Worm (Caenorhabditis elegans) whole organism, midembryonic: ENCODE measurements around the gene sysm-1.

Experiments used
- med-1 ChIP-seq: sonication (generic microtip); optimal IDR thresholded peaks from 2 replicates; lab custom pipeline; 2017; ENCODE audit warnings: missing genetic modification characterization, mild to moderate bottlenecking, missing compliant biosample characterization, antibody characterized with exemption, missing genetic modification reagents; ENCODE audit not compliant: insufficient read depth
- ref-1 ChIP-seq: fragments of 200-800 bp; sonication (Bioruptor generic); conservative IDR thresholded peaks from 2 replicates; pipeline ENCODE4 v1.3.6; 2022; ENCODE audit warnings: missing genetic modification reagents, missing genetic modification characterization, missing compliant biosample characterization

DNA sequence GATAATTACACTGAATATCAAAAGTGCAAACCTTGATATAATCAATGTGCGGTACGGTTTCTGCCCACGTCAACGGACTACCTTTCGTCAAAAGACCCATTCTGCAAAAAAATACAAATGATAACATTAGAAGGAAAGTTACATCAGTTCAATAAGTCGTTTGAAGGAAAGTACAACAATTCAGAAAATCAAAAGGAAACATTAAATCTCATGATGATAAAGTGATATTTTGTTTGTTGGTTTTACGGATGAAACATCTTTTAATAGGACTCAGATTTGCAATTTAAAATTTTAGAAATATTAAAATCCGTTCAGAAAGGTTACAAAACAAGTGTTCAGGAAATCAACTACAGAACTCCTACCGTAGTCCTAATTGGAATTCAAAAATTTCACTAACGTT lies 44.8 kb downstream of the sysm-1 start, which contains the start of gene gcs-1:
- TF ChIP-seq ref-1 (GFP tag; lab: Robert Waterston, UW), result no peak
- TF ChIP-seq med-1, result no peak
